Worm (Caenorhabditis elegans) whole organism, L2 larva: ENCODE results near the gene F42A9.8.

Source experiments
- C34F6.9 ChIP-seq: fragments of 150-350 bp; optimal IDR thresholded peaks from 2 replicates; lab custom pipeline; 2014; ENCODE audit warnings: missing biosample characterization, missing genetic modification characterization
- F13H6.1 ChIP-seq: sonication (generic microtip); optimal IDR thresholded peaks from 2 replicates; lab custom pipeline; 2016; ENCODE audit warnings: missing genetic modification characterization, missing compliant biosample characterization
- R02D3.7 ChIP-seq: fragments of 150-350 bp; optimal IDR thresholded peaks from 2 replicates; lab custom pipeline; 2014; ENCODE audit warnings: missing biosample characterization, missing genetic modification characterization
- ZK546.5 ChIP-seq: sonication (generic microtip); optimal IDR thresholded peaks from 2 replicates; lab custom pipeline; 2017; ENCODE audit warnings: missing biosample characterization, missing genetic modification characterization
- aly-2 ChIP-seq: fragments of 150-350 bp; optimal IDR thresholded peaks from 2 replicates; lab custom pipeline; 2014; ENCODE audit warnings: missing biosample characterization, missing genetic modification characterization
- ama-1 ChIP-seq: fragments of 150-350 bp; optimal IDR thresholded peaks from 2 replicates; lab custom pipeline; 2018; ENCODE audit warnings: inconsistent platforms
- blmp-1 ChIP-seq: sonication (generic microtip); optimal IDR thresholded peaks from 2 replicates; lab custom pipeline; 2017; ENCODE audit warnings: missing genetic modification characterization, mild to moderate bottlenecking, missing compliant biosample characterization, antibody characterized with exemption, moderate library complexity; ENCODE audit not compliant: insufficient read depth
- ceh-16 ChIP-seq: fragments of 150-350 bp; optimal IDR thresholded peaks from 2 replicates; lab custom pipeline; 2014; ENCODE audit warnings: missing biosample characterization, missing genetic modification characterization
- ceh-82 ChIP-seq: fragments of 150-350 bp; optimal IDR thresholded peaks from 2 replicates; lab custom pipeline; 2014; ENCODE audit warnings: missing biosample characterization, missing genetic modification characterization
- crh-2 ChIP-seq: sonication (generic microtip); optimal IDR thresholded peaks from 2 replicates; lab custom pipeline; 2017; ENCODE audit warnings: missing biosample characterization, missing genetic modification characterization
- dmd-4 ChIP-seq: sonication (generic microtip); optimal IDR thresholded peaks from 2 replicates; lab custom pipeline; 2017; ENCODE audit warnings: missing biosample characterization, missing genetic modification characterization
- egl-27 ChIP-seq: sonication (generic microtip); optimal IDR thresholded peaks from 3 replicates; lab custom pipeline; 2017; ENCODE audit warnings: missing biosample characterization, missing genetic modification reagents, missing genetic modification characterization
- elt-1 ChIP-seq: fragments of 150-350 bp; optimal IDR thresholded peaks from 2 replicates; lab custom pipeline; 2014; ENCODE audit warnings: missing biosample characterization, missing genetic modification characterization
- elt-3 ChIP-seq: sonication (generic microtip); optimal IDR thresholded peaks from 2 replicates; lab custom pipeline; 2017; ENCODE audit warnings: missing biosample characterization, missing genetic modification characterization
- fos-1 ChIP-seq: fragments of 150-350 bp; optimal IDR thresholded peaks from 2 replicates; lab custom pipeline; 2014; ENCODE audit warnings: missing biosample characterization, missing genetic modification characterization
- gmeb-1 ChIP-seq: fragments of 150-350 bp; optimal IDR thresholded peaks from 2 replicates; lab custom pipeline; 2014; ENCODE audit warnings: missing biosample characterization, missing genetic modification characterization
- lin-11 ChIP-seq: fragments of 150-350 bp; sonication (generic microtip); optimal IDR thresholded peaks from 2 replicates; lab custom pipeline; 2014; ENCODE audit warnings: missing biosample characterization, missing genetic modification characterization, inconsistent platforms, mixed read lengths
- lin-39 ChIP-seq: fragments of 150-350 bp; optimal IDR thresholded peaks from 2 replicates; lab custom pipeline; 2014; ENCODE audit warnings: missing biosample characterization, missing genetic modification reagents, missing genetic modification characterization
- lsy-2 ChIP-seq, 2 experiments: fragments of 150-350 bp in 1 of 2; sonication (generic microtip) in 1 of 2; optimal IDR thresholded peaks; 2 replicates each; lab custom pipeline; 2014 to 2017; ENCODE audit warnings: missing biosample characterization in 2 of 2, missing genetic modification characterization in 2 of 2
- mbf-1 ChIP-seq: sonication (generic microtip); optimal IDR thresholded peaks from 2 replicates; lab custom pipeline; 2017; ENCODE audit warnings: missing biosample characterization, missing genetic modification characterization
- mdl-1 ChIP-seq, 2 experiments: fragments of 150-350 bp in 1 of 2; sonication (generic microtip) in 1 of 2; optimal IDR thresholded peaks; 2 replicates each; lab custom pipeline; 2017; ENCODE audit warnings: missing biosample characterization in 2 of 2, missing genetic modification characterization in 2 of 2
- nhr-11 ChIP-seq: fragments of 150-350 bp; optimal IDR thresholded peaks from 2 replicates; lab custom pipeline; 2014; ENCODE audit warnings: missing biosample characterization, missing genetic modification characterization
- nhr-12 ChIP-seq: fragments of 150-350 bp; optimal IDR thresholded peaks from 2 replicates; lab custom pipeline; 2014; ENCODE audit warnings: missing biosample characterization, missing genetic modification characterization
- nhr-129 ChIP-seq: fragments of 150-350 bp; optimal IDR thresholded peaks from 2 replicates; lab custom pipeline; 2014; ENCODE audit warnings: missing biosample characterization, missing genetic modification characterization
- nhr-21 ChIP-seq: fragments of 150-350 bp; optimal IDR thresholded peaks from 2 replicates; lab custom pipeline; 2014; ENCODE audit warnings: missing biosample characterization, missing genetic modification characterization
- nhr-23 ChIP-seq: fragments of 150-350 bp; optimal IDR thresholded peaks from 2 replicates; lab custom pipeline; 2014; ENCODE audit warnings: missing biosample characterization, missing genetic modification reagents, missing genetic modification characterization
- nhr-237 ChIP-seq: fragments of 150-350 bp; optimal IDR thresholded peaks from 2 replicates; lab custom pipeline; 2014; ENCODE audit warnings: missing biosample characterization, missing genetic modification characterization
- nhr-25 ChIP-seq: fragments of 150-350 bp; sonication (generic microtip); optimal IDR thresholded peaks from 3 replicates; lab custom pipeline; 2014; ENCODE audit warnings: missing biosample characterization, missing genetic modification characterization
- nhr-6 ChIP-seq: fragments of 150-350 bp; optimal IDR thresholded peaks from 2 replicates; lab custom pipeline; 2014; ENCODE audit warnings: missing biosample characterization, missing genetic modification characterization
- nhr-77 ChIP-seq: fragments of 150-350 bp; optimal IDR thresholded peaks from 2 replicates; lab custom pipeline; 2014; ENCODE audit warnings: missing biosample characterization, missing genetic modification characterization
- peb-1 ChIP-seq: fragments of 150-350 bp; optimal IDR thresholded peaks from 2 replicates; lab custom pipeline; 2014; ENCODE audit warnings: missing biosample characterization, missing genetic modification characterization
- sem-4 ChIP-seq: fragments of 150-350 bp; optimal IDR thresholded peaks from 2 replicates; lab custom pipeline; 2014; ENCODE audit warnings: missing biosample characterization, missing genetic modification reagents, missing genetic modification characterization
- skn-1 ChIP-seq: sonication (generic microtip); optimal IDR thresholded peaks from 2 replicates; lab custom pipeline; 2017; ENCODE audit warnings: missing biosample characterization, missing genetic modification characterization
- sma-3 ChIP-seq: sonication (generic microtip); optimal IDR thresholded peaks from 2 replicates; lab custom pipeline; 2016; ENCODE audit warnings: missing genetic modification reagents, missing genetic modification characterization, missing compliant biosample characterization
- sma-9 ChIP-seq, 2 experiments: fragments of 150-350 bp in 1 of 2; sonication (generic microtip) in 1 of 2; optimal IDR thresholded peaks; 2 replicates each; lab custom pipeline; 2014 to 2016; ENCODE audit warnings: missing genetic modification characterization in 2 of 2, mild to moderate bottlenecking in 1 of 2, missing biosample characterization in 1 of 2, missing compliant biosample characterization in 1 of 2, missing genetic modification reagents in 1 of 2, moderate library complexity in 1 of 2
- snpc-4 ChIP-seq: fragments of 150-350 bp; optimal IDR thresholded peaks from 2 replicates; lab custom pipeline; 2014; ENCODE audit warnings: missing biosample characterization, missing genetic modification characterization
- unc-39 ChIP-seq: fragments of 150-350 bp; optimal IDR thresholded peaks from 2 replicates; lab custom pipeline; 2014; ENCODE audit warnings: missing biosample characterization, missing genetic modification characterization
- unc-55 ChIP-seq: fragments of 150-350 bp; sonication (generic microtip); optimal IDR thresholded peaks from 3 replicates; lab custom pipeline; 2014; ENCODE audit warnings: missing biosample characterization, missing genetic modification reagents, missing genetic modification characterization
- unc-62 ChIP-seq: fragments of 150-350 bp; optimal IDR thresholded peaks from 2 replicates; lab custom pipeline; 2014; ENCODE audit warnings: missing biosample characterization, missing genetic modification reagents, missing genetic modification characterization
- zag-1 ChIP-seq: fragments of 150-350 bp; optimal IDR thresholded peaks from 2 replicates; lab custom pipeline; 2014; ENCODE audit warnings: missing biosample characterization, missing genetic modification characterization
- ztf-11 ChIP-seq: sonication (generic microtip); optimal IDR thresholded peaks from 2 replicates; lab custom pipeline; 2017; ENCODE audit warnings: missing biosample characterization, missing genetic modification characterization
- ztf-4 ChIP-seq: fragments of 150-350 bp; optimal IDR thresholded peaks from 2 replicates; lab custom pipeline; 2014; ENCODE audit warnings: missing biosample characterization, missing genetic modification characterization

Gene F42A9.8

DNA sequence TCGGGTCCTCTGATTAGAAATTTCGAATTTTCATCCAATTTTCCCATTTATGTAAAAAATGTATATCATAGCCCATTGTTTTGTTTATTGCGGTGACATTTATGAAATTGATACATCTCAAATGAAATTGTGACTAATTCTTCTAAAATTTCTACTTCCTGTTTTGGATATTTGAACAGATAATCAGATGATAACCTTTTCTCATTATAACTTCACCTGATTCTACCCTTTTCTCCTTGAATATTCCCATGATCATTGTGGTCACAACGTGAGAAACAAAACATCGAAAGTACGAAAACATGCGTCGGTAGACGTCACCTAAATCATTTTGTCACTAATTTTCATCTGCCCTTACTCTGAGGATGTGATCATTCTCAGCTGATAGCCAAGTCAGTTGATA is 11.7 kb upstream of the F42A9.8 start:
- TF ChIP-seq unc-55 (GFP tag; lab: Kevin White, UChicago) = no peak
- no peak for TF ChIP-seq ceh-16

DNA sequence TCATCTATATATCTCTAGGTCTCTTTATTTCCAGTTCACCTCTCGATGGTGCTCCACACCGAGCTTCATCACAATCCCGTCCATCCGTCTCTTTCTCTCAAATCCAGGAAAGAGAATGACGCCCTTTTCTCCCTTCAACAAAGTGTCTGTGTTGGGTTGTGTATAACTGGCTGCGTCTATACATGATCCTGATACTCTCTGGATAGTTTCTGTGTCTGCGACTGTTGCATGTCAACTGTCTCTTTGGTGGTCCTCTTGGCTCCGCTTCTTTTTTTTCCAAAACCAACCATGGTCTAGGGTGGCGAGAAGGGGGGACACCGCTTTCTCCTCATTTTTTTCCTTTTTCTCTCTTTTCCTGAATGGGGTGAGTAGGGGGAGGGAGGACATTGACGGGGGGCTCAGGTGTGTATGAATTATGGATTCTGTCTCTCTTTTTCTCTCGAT is 11.0 kb upstream of the F42A9.8 start:
- TF ChIP-seq dmd-4 (tag; lab: Kevin White, UChicago) (no peak), mdl-1 (tag; optimal IDR thresholded peaks at IDR 0.05; lab: Kevin White, UChicago) (peak in 1 of 2 experiments; percentile 36), lsy-2 (tag; optimal IDR thresholded peaks at IDR 0.05; lab: Kevin White, UChicago) (peak; percentile 35 to 59), sma-9 (GFP tag; optimal IDR thresholded peaks at IDR 0.05; lab: Kevin White, UChicago) (peak; percentile 63), sma-9 (tag; optimal IDR thresholded peaks at IDR 0.05; lab: Kevin White, UChicago) (no peak), sem-4 (peak; percentile 56), nhr-23 (tag; lab: Kevin White, UChicago) (no peak), skn-1 (tag; lab: Kevin White, UChicago) (no peak), lin-39 (no peak), ceh-16 (no peak), nhr-77 (no peak), peb-1 (tag; lab: Kevin White, UChicago) (no peak), nhr-12 (tag; lab: Kevin White, UChicago) (no peak), nhr-237 (tag; lab: Kevin White, UChicago) (no peak), R02D3.7 (tag; lab: Kevin White, UChicago) (no peak), zag-1 (no peak), ZK546.5 (tag; lab: Kevin White, UChicago) (no peak), mbf-1 (tag; lab: Kevin White, UChicago) (no peak), ztf-11 (tag; lab: Kevin White, UChicago) (no peak), sma-3 (GFP tag; lab: Kevin White, UChicago) (no peak), C34F6.9 (peak; percentile 59), gmeb-1 (no peak), fos-1 (tag; lab: Kevin White, UChicago) (no peak), ceh-82 (tag; lab: Kevin White, UChicago) (no peak), crh-2 (tag; lab: Kevin White, UChicago) (peak; percentile 59), egl-27 (tag; lab: Kevin White, UChicago) (no peak), nhr-129 (peak; percentile 83), nhr-21 (tag; lab: Kevin White, UChicago) (no peak), nhr-6 (tag; lab: Kevin White, UChicago) (no peak), unc-55 (GFP tag; lab: Kevin White, UChicago) (peak; percentile 65), ama-1 (lab: Kevin White, UChicago) (no peak), ztf-4 (tag; lab: Kevin White, UChicago) (peak; percentile 61), elt-1 (tag; lab: Kevin White, UChicago) (no peak), lin-11 (tag; lab: Kevin White, UChicago) (no peak), F13H6.1 (tag; lab: Kevin White, UChicago) (peak; percentile 86), nhr-11 (tag; lab: Kevin White, UChicago) (no peak), snpc-4 (peak; percentile 39)

DNA sequence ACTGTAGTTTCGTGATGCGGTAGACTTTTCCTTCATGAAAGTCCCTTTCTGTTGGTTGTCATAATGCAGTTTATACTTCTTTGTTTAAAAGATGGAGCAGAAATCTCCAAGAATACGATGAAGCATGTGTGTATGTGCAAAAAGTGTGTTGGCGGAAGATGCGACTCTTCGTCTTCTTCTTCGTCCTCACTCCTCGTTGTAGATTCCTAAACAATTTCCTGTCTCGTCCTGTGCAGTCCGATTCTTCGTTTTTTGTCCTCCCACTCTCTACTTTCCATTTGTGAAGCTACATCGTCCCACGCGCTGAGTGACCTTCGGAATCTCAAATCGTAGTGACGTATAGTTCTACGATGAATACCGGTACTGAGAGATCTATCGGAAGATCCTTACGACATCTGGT is 9.7 kb upstream of the F42A9.8 start:
- no peak for TF ChIP-seq nhr-77
- TF ChIP-seq aly-2 (tag; lab: Kevin White, UChicago) = no peak
- TF ChIP-seq zag-1 = no peak
- no peak for TF ChIP-seq ama-1 (lab: Kevin White, UChicago)
- no peak for TF ChIP-seq lin-39
- no peak for TF ChIP-seq lsy-2 (tag; optimal IDR thresholded peaks at IDR 0.05; lab: Kevin White, UChicago)
- no peak for TF ChIP-seq ceh-82 (tag; lab: Kevin White, UChicago)
- no peak for TF ChIP-seq mbf-1 (tag; lab: Kevin White, UChicago)
- no peak for TF ChIP-seq elt-3

DNA sequence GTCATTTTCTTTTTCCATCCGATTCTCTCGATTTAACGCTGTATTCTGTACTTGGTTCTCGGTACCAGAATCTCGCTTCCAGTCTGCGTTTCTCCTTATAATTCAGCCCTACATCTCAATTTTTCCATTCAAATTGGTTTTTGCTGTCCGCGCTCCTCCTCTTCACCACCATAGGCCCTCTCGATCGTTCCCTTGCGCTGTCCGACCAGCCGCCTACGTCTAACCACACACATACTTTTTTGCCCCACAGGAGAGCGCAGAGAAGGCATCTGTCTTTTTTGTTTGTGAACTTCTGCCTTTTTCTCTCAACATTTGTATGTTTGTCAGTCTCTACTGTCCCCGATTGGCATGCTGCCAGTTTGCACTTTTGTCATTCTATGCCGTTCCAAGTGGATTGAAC is 8.7 kb upstream of the F42A9.8 start, which contains the start of gene F42A9.11:
F42A9.11 (plus strand) TSS at position 310 of the 400 bp plus-strand sequence.
- no peak for TF ChIP-seq nhr-23 (tag; lab: Kevin White, UChicago)
- TF ChIP-seq nhr-25 (tag; lab: Kevin White, UChicago) = peak; percentile 50
- no peak for TF ChIP-seq unc-62
- TF ChIP-seq nhr-129 = peak; percentile 55
- peak in 1 of 2 experiments; percentile 1 for TF ChIP-seq lsy-2 (tag; optimal IDR thresholded peaks at IDR 0.05; lab: Kevin White, UChicago)
- TF ChIP-seq fos-1 (tag; lab: Kevin White, UChicago) = peak; percentile 57
- peak; percentile 53 for TF ChIP-seq blmp-1 (tag; lab: Kevin White, UChicago)
- TF ChIP-seq nhr-21 (tag; lab: Kevin White, UChicago) = no peak
- peak; percentile 16 for TF ChIP-seq egl-27 (tag; lab: Kevin White, UChicago)
- TF ChIP-seq sma-9 (GFP tag; optimal IDR thresholded peaks at IDR 0.05; lab: Kevin White, UChicago) = peak; percentile 4
- TF ChIP-seq sma-9 (tag; optimal IDR thresholded peaks at IDR 0.05; lab: Kevin White, UChicago) = no peak
- TF ChIP-seq F13H6.1 (tag; lab: Kevin White, UChicago) = peak; percentile 61
- no peak for TF ChIP-seq peb-1 (tag; lab: Kevin White, UChicago)
- peak; percentile 19 for TF ChIP-seq sem-4
- peak; percentile 46 for TF ChIP-seq C34F6.9
- no peak for TF ChIP-seq nhr-77
- peak; percentile 55 for TF ChIP-seq sma-3 (GFP tag; lab: Kevin White, UChicago)
- no peak for TF ChIP-seq ama-1 (lab: Kevin White, UChicago)
- TF ChIP-seq lin-39 = no peak
- TF ChIP-seq unc-55 (GFP tag; lab: Kevin White, UChicago) = no peak
- TF ChIP-seq mbf-1 (tag; lab: Kevin White, UChicago) = no peak
- no peak for TF ChIP-seq elt-3
- no peak for TF ChIP-seq ztf-4 (tag; lab: Kevin White, UChicago)
- TF ChIP-seq unc-39 (tag; lab: Kevin White, UChicago) = no peak
